Fruit fly (Drosophila melanogaster) whole organism: ENCODE measurements around the gene LysE.

Experiments
- CG8478 ChIP-seq: fragments of >200 bp; optimal IDR thresholded peaks from 2 replicates; lab custom pipeline; 2018; ENCODE audit warnings: inconsistent platforms
- Dll ChIP-seq: fragments of >200 bp; optimal IDR thresholded peaks from 2 replicates; lab custom pipeline; 2017
- EcR ChIP-seq, 2 experiments: fragments of >200 bp; optimal IDR thresholded peaks; 2 replicates each; lab custom pipeline; 2017; ENCODE audit warnings: missing biosample characterization in 2 of 2, missing genetic modification characterization in 2 of 2, missing genetic modification reagents in 2 of 2
- pan ChIP-seq: fragments of >200 bp; optimal IDR thresholded peaks from 2 replicates; lab custom pipeline; 2017
- psq ChIP-seq: fragments of >200 bp; optimal IDR thresholded peaks from 2 replicates; lab custom pipeline; 2017
- usp ChIP-seq: fragments of >200 bp; optimal IDR thresholded peaks from 2 replicates; lab custom pipeline; 2017; ENCODE audit warnings: missing biosample characterization, missing genetic modification characterization, mixed read lengths

DNA sequence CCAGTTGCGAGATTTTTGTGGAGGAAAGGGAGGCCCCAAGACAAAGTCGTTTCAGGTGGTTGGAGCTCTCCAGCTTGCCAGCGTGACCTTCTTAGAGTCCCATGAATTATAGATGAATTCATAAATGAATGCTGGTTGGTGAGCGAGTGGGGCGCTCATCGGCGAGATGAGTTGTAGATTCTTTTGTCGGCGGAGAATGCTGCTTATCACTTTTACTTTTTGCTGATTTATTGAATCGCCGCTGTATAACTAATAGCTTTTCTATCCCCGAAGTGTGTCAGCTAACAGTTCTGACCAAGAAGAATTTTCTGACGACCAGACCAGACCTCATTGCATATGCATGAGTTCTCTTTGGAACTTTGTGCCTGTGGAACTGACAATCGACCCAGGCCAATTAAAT lies 514 bp upstream of the LysE start:
- TF ChIP-seq pan (lab: Kevin White, UChicago) = no peak
- TF ChIP-seq CG8478 (lab: Kevin White, UChicago) = no peak
- no peak for TF ChIP-seq psq
- TF ChIP-seq usp (GFP tag; lab: Kevin White, UChicago) = no peak
- TF ChIP-seq EcR (GFP tag; optimal IDR thresholded peaks at IDR 0.05; lab: Kevin White, UChicago) = no peak
- no peak for TF ChIP-seq Dll
